Fruit fly (Drosophila melanogaster): ENCODE measurements around the gene CCKLR-17D3.

DNA sequence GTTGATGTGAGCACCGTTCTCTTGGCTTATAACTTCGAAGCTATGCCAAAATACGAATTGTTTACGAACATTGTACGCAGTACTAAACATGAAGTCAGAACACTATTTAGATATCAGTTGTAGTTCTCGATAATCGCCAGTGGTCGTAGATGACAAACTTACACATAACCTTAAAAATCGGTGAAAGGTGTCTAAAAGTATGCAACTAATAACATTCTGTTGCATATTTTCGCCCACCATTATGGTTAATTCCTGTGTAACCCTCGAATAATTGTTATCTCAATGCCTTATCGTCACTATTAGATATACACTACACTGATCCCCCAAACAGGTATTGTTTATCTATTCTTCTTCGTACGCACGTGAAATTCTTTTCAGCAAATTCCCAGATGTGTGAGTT, 41.1 kb upstream of the CCKLR-17D3 start:
- TF ChIP-seq ttk (optimal IDR thresholded peaks at IDR 0.05) (no peak), h (optimal IDR thresholded peaks at IDR 0.05) (no peak), Sin3A (optimal IDR thresholded peaks at IDR 0.05) (no peak), Myc (optimal IDR thresholded peaks at IDR 0.05) (no peak), insv (optimal IDR thresholded peaks at IDR 0.05) (no peak)
